Worm (Caenorhabditis elegans) whole organism, L3 larva: ENCODE results near the gene sdz-9.

Experiments used
- nhr-76 ChIP-seq: fragments of 150-350 bp; sonication (generic microtip); optimal IDR thresholded peaks from 5 replicates; lab custom pipeline; 2014; ENCODE audit warnings: missing biosample characterization, missing genetic modification characterization
- unc-62 ChIP-seq: fragments of 150-350 bp; sonication (generic microtip); optimal IDR thresholded peaks from 4 replicates; lab custom pipeline; 2014; ENCODE audit warnings: missing biosample characterization, missing genetic modification reagents, missing genetic modification characterization

ce11 chrII:2815444-2815843 lies 42.0 kb upstream of the sdz-9 start, which contains the start of gene K12H6.2:
- TF ChIP-seq unc-62 (GFP tag; lab: Kevin White, UChicago) (no peak), nhr-76 (tag; lab: Kevin White, UChicago) (no peak)
